Fruit fly (Drosophila melanogaster) whole organism, embryonic: ENCODE results near the gene Ser.
A peak's percentile ranks its signal among the peaks of the same experiment; 100 is the strongest.

Experiments used
- Asciz ChIP-seq: fragments of 200-800 bp; sonication (Bioruptor generic); optimal IDR thresholded peaks from 2 replicates; lab custom pipeline; 2017; ENCODE audit warnings: missing biosample characterization, mild to moderate bottlenecking, missing genetic modification characterization, missing genetic modification reagents
- Atf6 ChIP-seq: fragments of 200-800 bp; sonication (Bioruptor generic); IDR thresholded peaks from 2 replicates; pipeline ENCODE4 v1.3.6; 2022; ENCODE audit warnings: missing biosample characterization, missing genetic modification characterization
- CG10274 ChIP-seq: fragments of 200-800 bp; sonication (Bioruptor generic); optimal IDR thresholded peaks from 3 replicates; lab custom pipeline; 2017; ENCODE audit warnings: missing biosample characterization, mild to moderate bottlenecking, missing genetic modification characterization
- CG10462 ChIP-seq: fragments of 200-800 bp; sonication (Bioruptor generic); optimal IDR thresholded peaks from 2 replicates; lab custom pipeline; 2016; ENCODE audit warnings: missing biosample characterization, missing genetic modification characterization
- CG11723 ChIP-seq: fragments of 200-800 bp; sonication (Bioruptor generic); optimal IDR thresholded peaks from 2 replicates; lab custom pipeline; 2017; ENCODE audit warnings: missing biosample characterization, mild to moderate bottlenecking, missing genetic modification characterization
- CG15269 ChIP-seq: fragments of 200-800 bp; sonication (Bioruptor generic); optimal IDR thresholded peaks from 2 replicates; lab custom pipeline; 2018; ENCODE audit warnings: missing biosample characterization, mild to moderate bottlenecking, missing genetic modification characterization, moderate library complexity
- CG15479 ChIP-seq: fragments of 200-800 bp; sonication (Bioruptor generic); optimal IDR thresholded peaks from 3 replicates; lab custom pipeline; 2019; ENCODE audit warnings: missing biosample characterization, mild to moderate bottlenecking, missing genetic modification characterization, moderate library complexity
- CG16863 ChIP-seq: fragments of 200-800 bp; sonication (Bioruptor generic); optimal IDR thresholded peaks from 3 replicates; lab custom pipeline; 2016; ENCODE audit warnings: missing biosample characterization, missing genetic modification characterization
- CG17912 ChIP-seq: fragments of 200-800 bp; sonication (Bioruptor generic); optimal IDR thresholded peaks from 2 replicates; lab custom pipeline; 2018; ENCODE audit warnings: missing biosample characterization, mild to moderate bottlenecking, missing genetic modification characterization
- CG30403 ChIP-seq: fragments of 200-800 bp; sonication (Bioruptor generic); optimal IDR thresholded peaks from 3 replicates; lab custom pipeline; 2016; ENCODE audit warnings: missing biosample characterization, missing genetic modification characterization
- CG32532 ChIP-seq: fragments of 200-800 bp; sonication (Bioruptor generic); IDR thresholded peaks from 2 replicates; pipeline ENCODE4 v1.3.6; 2022; ENCODE audit warnings: missing biosample characterization, missing genetic modification characterization
- CG6683 ChIP-seq: fragments of 200-800 bp; sonication (Bioruptor generic); optimal IDR thresholded peaks from 2 replicates; lab custom pipeline; 2017; ENCODE audit warnings: missing biosample characterization, mild to moderate bottlenecking, missing genetic modification characterization, missing genetic modification reagents
- CG7271 ChIP-seq: fragments of 200-800 bp; sonication (Bioruptor generic); optimal IDR thresholded peaks from 2 replicates; lab custom pipeline; 2018; ENCODE audit warnings: missing biosample characterization, mild to moderate bottlenecking, missing genetic modification characterization, moderate library complexity
- CG8359 ChIP-seq: fragments of 200-800 bp; sonication (Bioruptor generic); optimal IDR thresholded peaks from 2 replicates; lab custom pipeline; 2017; ENCODE audit warnings: missing biosample characterization, mild to moderate bottlenecking, missing genetic modification characterization, borderline replicate concordance
- CG8924 ChIP-seq: fragments of 200-800 bp; optimal IDR thresholded peaks from 3 replicates; lab custom pipeline; 2019; ENCODE audit warnings: missing biosample characterization, mild to moderate bottlenecking, missing genetic modification characterization, moderate library complexity
- Dip3 ChIP-seq: fragments of 200-800 bp; sonication (Bioruptor generic); optimal IDR thresholded peaks from 3 replicates; lab custom pipeline; 2016; ENCODE audit warnings: missing biosample characterization, missing genetic modification characterization
- Elba2 ChIP-seq: fragments of 200-800 bp; sonication (Bioruptor generic); optimal IDR thresholded peaks from 3 replicates; lab custom pipeline; 2016; ENCODE audit warnings: missing biosample characterization, missing genetic modification characterization
- Fer1 ChIP-seq: fragments of 200-800 bp; sonication (Bioruptor generic); optimal IDR thresholded peaks from 2 replicates; lab custom pipeline; 2017; ENCODE audit warnings: missing biosample characterization, mild to moderate bottlenecking, missing genetic modification characterization
- Gsc ChIP-seq: fragments of 200-800 bp; sonication (Bioruptor generic); IDR thresholded peaks from 2 replicates; pipeline ENCODE4 v1.3.6; 2022; ENCODE audit warnings: missing biosample characterization, missing genetic modification characterization
- HHEX ChIP-seq: fragments of 200-800 bp; sonication (Bioruptor generic); optimal IDR thresholded peaks from 3 replicates; lab custom pipeline; 2017; ENCODE audit warnings: missing biosample characterization, mild to moderate bottlenecking, missing genetic modification characterization, missing genetic modification reagents
- HLH54F ChIP-seq: fragments of 200-800 bp; sonication (Bioruptor generic); optimal IDR thresholded peaks from 3 replicates; lab custom pipeline; 2016; ENCODE audit warnings: missing biosample characterization, missing genetic modification characterization
- HmgZ ChIP-seq: fragments of 200-800 bp; sonication (Bioruptor generic); optimal IDR thresholded peaks from 2 replicates; lab custom pipeline; 2018; ENCODE audit warnings: missing biosample characterization, mild to moderate bottlenecking, missing genetic modification characterization
- Kr ChIP-seq: fragments of 200-800 bp; sonication (Bioruptor generic); optimal IDR thresholded peaks from 2 replicates; lab custom pipeline; 2017; ENCODE audit warnings: missing biosample characterization, mild to moderate bottlenecking, missing genetic modification characterization
- Med ChIP-seq: fragments of 200-800 bp; sonication (Bioruptor generic); peaks from one replicate; lab custom pipeline; 2016; ENCODE audit warnings: missing biosample characterization, missing genetic modification characterization, mild to moderate bottlenecking, inconsistent platforms, moderate library complexity
- Mrtf ChIP-seq: fragments of 200-800 bp; sonication (Bioruptor generic); IDR thresholded peaks from 3 replicates; pipeline ENCODE4 v1.3.6; 2022; ENCODE audit warnings: missing biosample characterization, missing genetic modification characterization
- NK7.1 ChIP-seq: fragments of 200-800 bp; sonication (Bioruptor generic); optimal IDR thresholded peaks from 3 replicates; lab custom pipeline; 2016; ENCODE audit warnings: missing biosample characterization, missing genetic modification characterization
- Trl ChIP-seq, 3 experiments: fragments of >200 bp in 2 of 3; fragments of 200-800 bp in 1 of 3; sonication (Bioruptor generic) in 1 of 3; optimal IDR thresholded peaks; 2 replicates in 1 of 3; 3 replicates in 2 of 3; lab custom pipeline; 2016 to 2017; ENCODE audit warnings: missing biosample characterization in 1 of 3, missing genetic modification characterization in 1 of 3
- abd-A ChIP-seq: fragments of 200-800 bp; sonication (Bioruptor generic); optimal IDR thresholded peaks from 3 replicates; lab custom pipeline; 2019; ENCODE audit warnings: missing biosample characterization, mild to moderate bottlenecking, missing genetic modification characterization, moderate library complexity
- bowl ChIP-seq: fragments of 200-800 bp; sonication (Bioruptor generic); IDR thresholded peaks from 2 replicates; pipeline ENCODE4 v1.3.6; 2022; ENCODE audit warnings: missing biosample characterization, missing genetic modification characterization
- corto ChIP-seq: fragments of 200-800 bp; sonication (Bioruptor generic); optimal IDR thresholded peaks from 2 replicates; lab custom pipeline; 2016; ENCODE audit warnings: missing biosample characterization, mild to moderate bottlenecking, missing genetic modification characterization, moderate library complexity
- dmrt11E ChIP-seq: fragments of 200-800 bp; sonication (Bioruptor generic); optimal IDR thresholded peaks from 3 replicates; lab custom pipeline; 2018; ENCODE audit warnings: missing biosample characterization, mild to moderate bottlenecking, missing genetic modification characterization, moderate library complexity
- dpn ChIP-seq, 2 experiments: fragments of 200-800 bp; sonication (Bioruptor generic); optimal IDR thresholded peaks; 3 replicates each; lab custom pipeline; 2016; ENCODE audit warnings: missing biosample characterization in 2 of 2, missing genetic modification characterization in 2 of 2
- ftz-f1 ChIP-seq: fragments of 200-800 bp; sonication (Bioruptor generic); optimal IDR thresholded peaks from 2 replicates; lab custom pipeline; 2016; ENCODE audit warnings: missing biosample characterization, missing genetic modification characterization
- gfzf ChIP-seq: fragments of 200-800 bp; sonication (Bioruptor generic); optimal IDR thresholded peaks from 2 replicates; lab custom pipeline; 2016; ENCODE audit warnings: missing biosample characterization, mild to moderate bottlenecking, missing genetic modification characterization, moderate library complexity
- ham ChIP-seq: fragments of 200-800 bp; sonication (Bioruptor generic); IDR thresholded peaks from 2 replicates; pipeline ENCODE4 v1.3.6; 2022; ENCODE audit warnings: missing biosample characterization, missing genetic modification characterization
- insv ChIP-seq, 2 experiments: fragments of 200-800 bp; sonication (Bioruptor generic); optimal IDR thresholded peaks; 3 replicates each; lab custom pipeline; 2016 to 2018; ENCODE audit warnings: missing biosample characterization in 2 of 2, missing genetic modification characterization in 2 of 2
- mirr ChIP-seq: fragments of 200-800 bp; sonication (Bioruptor generic); optimal IDR thresholded peaks from 3 replicates; lab custom pipeline; 2018; ENCODE audit warnings: missing biosample characterization, mild to moderate bottlenecking, missing genetic modification characterization
- otp ChIP-seq: fragments of 200-800 bp; sonication (Bioruptor generic); IDR thresholded peaks from 3 replicates; pipeline ENCODE4, ENCODE4 v1.3.6; 2022; ENCODE audit warnings: missing biosample characterization, missing genetic modification characterization
- psq ChIP-seq: fragments of 200-800 bp; sonication (Bioruptor generic); optimal IDR thresholded peaks from 2 replicates; lab custom pipeline; 2017; ENCODE audit warnings: missing biosample characterization, missing genetic modification characterization
- ranshi ChIP-seq: fragments of 200-800 bp; sonication (Bioruptor generic); IDR thresholded peaks from 2 replicates; pipeline ENCODE4 v1.3.6; 2022; ENCODE audit warnings: missing biosample characterization, missing genetic modification characterization
- ro ChIP-seq: fragments of 200-800 bp; sonication (Bioruptor generic); IDR thresholded peaks from 2 replicates; pipeline ENCODE4 v1.3.6; 2022; ENCODE audit warnings: missing biosample characterization, missing genetic modification characterization
- row ChIP-seq: fragments of 200-800 bp; sonication (Bioruptor generic); IDR thresholded peaks from 3 replicates; pipeline ENCODE4 v1.3.6; 2022; ENCODE audit warnings: missing biosample characterization, missing genetic modification characterization
- sc ChIP-seq, 3 experiments: fragments of >200 bp in 2 of 3; fragments of 200-800 bp in 1 of 3; sonication (Bioruptor generic) in 1 of 3; optimal IDR thresholded peaks; 2 replicates in 2 of 3; 3 replicates in 1 of 3; lab custom pipeline; 2017; ENCODE audit warnings: mild to moderate bottlenecking in 1 of 3, missing biosample characterization in 1 of 3, missing genetic modification characterization in 1 of 3, missing genetic modification reagents in 1 of 3
- scrt ChIP-seq: fragments of 200-800 bp; sonication (Bioruptor generic); optimal IDR thresholded peaks from 2 replicates; lab custom pipeline; 2018; ENCODE audit warnings: missing biosample characterization, mild to moderate bottlenecking, missing genetic modification characterization, moderate library complexity
- sd ChIP-seq: fragments of 200-800 bp; sonication (Bioruptor generic); optimal IDR thresholded peaks from 3 replicates; lab custom pipeline; 2018; ENCODE audit warnings: missing biosample characterization, mild to moderate bottlenecking, missing genetic modification characterization, moderate library complexity
- slou ChIP-seq: fragments of 200-800 bp; sonication (Bioruptor generic); optimal IDR thresholded peaks from 3 replicates; lab custom pipeline; 2016; ENCODE audit warnings: missing biosample characterization, missing genetic modification characterization
- tio ChIP-seq: fragments of 200-800 bp; sonication (Bioruptor generic); optimal IDR thresholded peaks from 2 replicates; lab custom pipeline; 2017; ENCODE audit warnings: missing biosample characterization, missing genetic modification characterization, inconsistent platforms
- vfl ChIP-seq: fragments of 200-800 bp; sonication (Bioruptor generic); optimal IDR thresholded peaks from 2 replicates; lab custom pipeline; 2016; ENCODE audit warnings: missing biosample characterization, missing genetic modification characterization
- zf30C ChIP-seq: fragments of 200-800 bp; sonication (Bioruptor generic); optimal IDR thresholded peaks from 3 replicates; lab custom pipeline; 2018; ENCODE audit warnings: missing biosample characterization, mild to moderate bottlenecking, missing genetic modification characterization

Gene Ser

DNA sequence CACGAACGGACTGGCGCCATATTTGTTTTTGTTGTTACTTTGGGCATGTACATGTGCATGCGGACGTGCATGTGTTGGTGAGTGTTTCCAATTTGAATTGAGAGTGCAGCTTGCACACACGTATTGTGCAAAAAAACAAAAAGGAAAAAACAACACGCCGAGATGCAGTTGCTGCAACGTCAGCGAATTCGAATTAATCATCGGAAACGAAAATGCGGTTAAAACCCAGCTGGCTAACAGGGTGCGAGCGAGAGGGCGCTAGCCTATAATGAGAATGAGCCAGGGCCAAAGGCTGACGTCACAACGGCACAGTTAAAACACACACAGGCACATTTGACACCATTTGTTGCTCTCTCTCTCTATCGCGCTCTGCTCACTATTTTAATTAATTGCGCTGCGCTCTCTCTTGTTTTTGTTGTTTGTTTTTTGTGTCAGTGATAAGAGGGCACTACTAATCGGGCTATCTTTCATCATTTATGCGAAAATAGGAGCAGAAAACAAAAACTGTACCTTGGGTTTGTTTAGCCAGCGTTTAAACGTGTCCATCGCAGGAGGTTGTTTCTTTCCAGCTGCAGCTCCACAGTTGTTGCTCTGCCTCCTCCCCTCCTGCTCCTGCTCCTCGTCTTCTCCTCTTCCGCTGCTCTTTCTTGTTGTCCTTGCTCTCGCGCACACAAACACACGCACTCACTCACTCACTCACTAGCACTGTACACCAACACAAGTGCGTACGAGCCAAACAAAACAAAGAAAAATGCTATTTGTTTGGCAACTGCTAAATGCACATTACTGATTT is 44.0 kb downstream of the Ser start (continued):
- TF ChIP-seq Fer1 (GFP tag; lab: Kevin White, UChicago) (no peak), CG17912 (no peak), CG7271 (tag; lab: Kevin White, UChicago) (no peak), corto (GFP tag; lab: Kevin White, UChicago) (no peak), CG8924 (tag; lab: Kevin White, UChicago) (no peak), Atf6 (GFP tag; lab: Robert Waterston, UW) (no peak), otp (no peak), Mrtf (GFP tag; lab: Robert Waterston, UW) (no peak), Gsc (no peak), Asciz (GFP tag; lab: Kevin White, UChicago) (no peak), CG15269 (peak; percentile 20), ham (GFP tag; lab: Robert Waterston, UW) (no peak), CG16863 (GFP tag; lab: Kevin White, UChicago) (no peak), insv (GFP tag; optimal IDR thresholded peaks at IDR 0.05; lab: Kevin White, UChicago) (peak in 1 of 2 experiments; percentile 72), HLH54F (GFP tag; lab: Kevin White, UChicago) (no peak), dpn (GFP tag; optimal IDR thresholded peaks at IDR 0.05; lab: Kevin White, UChicago) (no peak), CG11723 (GFP tag; lab: Kevin White, UChicago) (no peak), CG10462 (no peak), scrt (peak; percentile 41), dmrt11E (tag; lab: Kevin White, UChicago) (no peak), NK7.1 (GFP tag; lab: Kevin White, UChicago) (no peak), CG8359 (GFP tag; lab: Kevin White, UChicago) (no peak), vfl (no peak), zf30C (GFP tag; lab: Kevin White, UChicago) (no peak), CG30403 (GFP tag; lab: Kevin White, UChicago) (no peak), Dip3 (GFP tag; lab: Kevin White, UChicago) (no peak), ftz-f1 (peak; percentile 68), CG6683 (GFP tag; lab: Kevin White, UChicago) (no peak), sc (optimal IDR thresholded peaks at IDR 0.05; lab: Kevin White, UChicago) (no peak), sc (GFP tag; optimal IDR thresholded peaks at IDR 0.05; lab: Kevin White, UChicago) (no peak), CG32532 (GFP tag; lab: Robert Waterston, UW) (no peak), abd-A (tag; lab: Kevin White, UChicago) (peak; percentile 63), Kr (GFP tag; lab: Kevin White, UChicago) (no peak), mirr (GFP tag; lab: Kevin White, UChicago) (peak; percentile 65), Elba2 (GFP tag; lab: Kevin White, UChicago) (peak; percentile 65), row (GFP tag; lab: Robert Waterston, UW) (no peak), HmgZ (tag; lab: Kevin White, UChicago) (no peak), CG15479 (GFP tag; lab: Kevin White, UChicago) (peak; percentile 68), Trl (optimal IDR thresholded peaks at IDR 0.05; lab: Kevin White, UChicago) (peak; percentile 73 to 93), Trl (GFP tag; optimal IDR thresholded peaks at IDR 0.05; lab: Kevin White, UChicago) (no peak), bowl (no peak), tio (no peak), HHEX (no peak), slou (GFP tag; lab: Kevin White, UChicago) (no peak), ro (no peak), ranshi (GFP tag; lab: Robert Waterston, UW) (no peak), sd (tag; lab: Kevin White, UChicago) (peak; percentile 18), psq (GFP tag; lab: Kevin White, UChicago) (peak; percentile 32), CG10274 (GFP tag; lab: Kevin White, UChicago) (no peak), gfzf (GFP tag; lab: Kevin White, UChicago) (no peak), Med (GFP tag; lab: Kevin White, UChicago) (peak; percentile 61)
